Fruit fly (Drosophila melanogaster): ENCODE data around the gene spi.
A peak's percentile ranks its signal among the peaks of the same experiment; 100 is the strongest.

Gene spi

DNA sequence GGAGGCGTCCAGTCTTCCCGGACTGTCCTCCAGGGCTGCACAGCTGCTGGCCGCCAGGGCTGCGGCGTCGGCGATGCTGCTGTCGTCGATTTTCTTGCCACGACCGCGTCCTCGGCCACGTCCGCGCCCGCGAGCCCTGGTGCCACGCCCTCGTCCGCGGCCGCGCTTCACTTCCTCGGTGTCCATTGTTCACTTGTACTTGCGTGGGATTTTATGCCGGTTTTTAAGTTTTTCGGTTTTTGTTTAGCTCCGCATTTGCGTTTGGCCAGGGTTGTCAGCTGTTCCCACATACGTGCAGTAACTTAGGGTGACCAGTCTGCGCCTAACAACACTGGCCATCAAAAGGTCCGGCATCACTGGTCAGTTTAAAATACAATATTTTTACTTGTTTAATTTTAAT is 5.1 kb upstream of the spi start, which contains the start of gene Hakai (continued):
- TF ChIP-seq CG8478 (optimal IDR thresholded peaks at IDR 0.05): no peak
- no peak for TF ChIP-seq pita (GFP tag; optimal IDR thresholded peaks at IDR 0.05)
- TF ChIP-seq CG31224 (GFP tag; IDR thresholded peaks at IDR 0.05): peak; percentile 34; the same call in 1 of the 2 replicates
- TF ChIP-seq gcm2 (GFP tag; optimal IDR thresholded peaks at IDR 0.05): no peak
- TF ChIP-seq dm (GFP tag; optimal IDR thresholded peaks at IDR 0.05): peak; percentile 62
- TF ChIP-seq Hr51 (GFP tag; optimal IDR thresholded peaks at IDR 0.05): peak; percentile 27 to 68
- TF ChIP-seq sqz (GFP tag; optimal IDR thresholded peaks at IDR 0.05): no peak
- no peak for TF ChIP-seq ham (GFP tag; IDR thresholded peaks at IDR 0.05)
- TF ChIP-seq maf-S (GFP tag; optimal IDR thresholded peaks at IDR 0.05): peak; percentile 5
- no peak for TF ChIP-seq nom (GFP tag; optimal IDR thresholded peaks at IDR 0.05)
- peak; percentile 74 for TF ChIP-seq shn (GFP tag; optimal IDR thresholded peaks at IDR 0.05)
- TF ChIP-seq Aef1 (GFP tag; IDR thresholded peaks at IDR 0.05): 0 out of 3 replicates have a peak, but pooled peaks have one; percentile 45
- no peak for TF ChIP-seq CG33557 (GFP tag; optimal IDR thresholded peaks at IDR 0.05)
- peak; percentile 68 for TF ChIP-seq CG33213 (GFP tag; optimal IDR thresholded peaks at IDR 0.05)
- no peak for TF ChIP-seq Vsx1 (GFP tag; optimal IDR thresholded peaks at IDR 0.05)
- TF ChIP-seq trem (tag; optimal IDR thresholded peaks at IDR 0.05): peak; percentile 70
- peak; percentile 37; the same call in 1 of the 2 replicates for TF ChIP-seq Adf1 (GFP tag; IDR thresholded peaks at IDR 0.05)
- no peak for TF ChIP-seq CG10462 (GFP tag; optimal IDR thresholded peaks at IDR 0.05)
- no peak for TF ChIP-seq BtbVII (GFP tag; optimal IDR thresholded peaks at IDR 0.05)
- peak; percentile 62 for TF ChIP-seq NK7.1 (GFP tag; optimal IDR thresholded peaks at IDR 0.05)
- no peak for TF ChIP-seq ab (GFP tag; optimal IDR thresholded peaks at IDR 0.05)
- no peak for TF ChIP-seq z (GFP tag; IDR thresholded peaks at IDR 0.05)
- peak; percentile 50 for TF ChIP-seq CG7839 (tag; optimal IDR thresholded peaks at IDR 0.05)
- peak; percentile 8 for TF ChIP-seq Neu2 (GFP tag; optimal IDR thresholded peaks at IDR 0.05; ENCODE audit: borderline replicate concordance)
- peak; percentile 33; the same call in 1 of the 2 replicates for TF ChIP-seq nerfin-2 (GFP tag; IDR thresholded peaks at IDR 0.05; ENCODE audit: partially characterized antibody)
- peak; percentile 39 for TF ChIP-seq da (GFP tag; optimal IDR thresholded peaks at IDR 0.05)
- peak; percentile 48 for TF ChIP-seq slou (GFP tag; optimal IDR thresholded peaks at IDR 0.05)
- TF ChIP-seq Dp (GFP tag; optimal IDR thresholded peaks at IDR 0.05): peak; percentile 73
- no peak for TF ChIP-seq Atf6 (GFP tag; IDR thresholded peaks at IDR 0.05)
- TF ChIP-seq CG5953 (GFP tag; IDR thresholded peaks at IDR 0.05): no peak
- TF ChIP-seq CG4424 (GFP tag; optimal IDR thresholded peaks at IDR 0.05): peak; percentile 60
- TF ChIP-seq emc (GFP tag; optimal IDR thresholded peaks at IDR 0.05): peak; percentile 35
- TF ChIP-seq ci (GFP tag; IDR thresholded peaks at IDR 0.05): peak; percentile 31; the same call in 2 of the 3 replicates
- TF ChIP-seq cato (GFP tag; optimal IDR thresholded peaks at IDR 0.05; ENCODE audit: borderline replicate concordance): no peak
- TF ChIP-seq CG9817 (tag; optimal IDR thresholded peaks at IDR 0.05): peak; percentile 41
- TF ChIP-seq slbo (GFP tag; IDR thresholded peaks at IDR 0.05): peak; percentile 86
- peak; percentile 58 for TF ChIP-seq her (GFP tag; optimal IDR thresholded peaks at IDR 0.05)
- TF ChIP-seq CG7786 (GFP tag; optimal IDR thresholded peaks at IDR 0.05): peak; percentile 49
- peak; percentile 54 for TF ChIP-seq amos (GFP tag; IDR thresholded peaks at IDR 0.05; ENCODE audit: partially characterized antibody)
- peak; percentile 40 for TF ChIP-seq slp2 (GFP tag; optimal IDR thresholded peaks at IDR 0.05)
- TF ChIP-seq Ptx1 (GFP tag; IDR thresholded peaks at IDR 0.05): peak; percentile 62
- TF ChIP-seq CG8765 (GFP tag; IDR thresholded peaks at IDR 0.05): no peak
- TF ChIP-seq hkb (optimal IDR thresholded peaks at IDR 0.05): no peak
- TF ChIP-seq hkb (GFP tag; IDR thresholded peaks at IDR 0.05): peak; percentile 58
- TF ChIP-seq Nf-YA (GFP tag; IDR thresholded peaks at IDR 0.05): no peak
- no peak for TF ChIP-seq CG15073 (GFP tag; optimal IDR thresholded peaks at IDR 0.05)
- peak; percentile 54 for TF ChIP-seq CG3163 (GFP tag; optimal IDR thresholded peaks at IDR 0.05)
- no peak for TF ChIP-seq CG2129 (GFP tag; IDR thresholded peaks at IDR 0.05; ENCODE audit: partially characterized antibody)
- TF ChIP-seq HLH54F (GFP tag; optimal IDR thresholded peaks at IDR 0.05): peak; percentile 73
- TF ChIP-seq CkIIα-i1 (GFP tag; IDR thresholded peaks at IDR 0.05): no peak
- no peak for TF ChIP-seq Ssrp (tag; optimal IDR thresholded peaks at IDR 0.05)
- peak; percentile 35; the same call in 1 of the 3 replicates for TF ChIP-seq CG7357 (GFP tag; IDR thresholded peaks at IDR 0.05)
